Worm (Caenorhabditis elegans) whole organism, mixed stage, embryonic: Measurements from ENCODE around the gene cft-1.

Source experiments
- M03D4.4 ChIP-seq: sonication (generic microtip); optimal IDR thresholded peaks from 2 replicates; lab custom pipeline; 2017; ENCODE audit warnings: mild to moderate bottlenecking, missing genetic modification characterization, missing compliant biosample characterization
- bed-3 ChIP-seq: fragments of 200-800 bp; sonication (Bioruptor generic); optimal IDR thresholded peaks from 3 replicates; lab custom pipeline; 2018; ENCODE audit warnings: mild to moderate bottlenecking, missing genetic modification characterization, moderate library complexity, missing compliant biosample characterization
- blmp-1 ChIP-seq: fragments of 150-350 bp; optimal IDR thresholded peaks from 2 replicates; lab custom pipeline; 2014; ENCODE audit warnings: missing biosample characterization, missing genetic modification characterization
- ceh-39 ChIP-seq: fragments of 150-350 bp; optimal IDR thresholded peaks from 2 replicates; lab custom pipeline; 2014; ENCODE audit warnings: missing biosample characterization, missing genetic modification characterization
- ceh-43 ChIP-seq: fragments of 200-800 bp; sonication (Bioruptor generic); optimal IDR thresholded peaks from 2 replicates; lab custom pipeline; 2018; ENCODE audit warnings: mild to moderate bottlenecking, missing genetic modification characterization, moderate library complexity, missing compliant biosample characterization
- ceh-83 ChIP-seq: fragments of 200-800 bp; sonication (Bioruptor generic); optimal IDR thresholded peaks from 2 replicates; lab custom pipeline; 2018; ENCODE audit warnings: mild to moderate bottlenecking, missing genetic modification characterization, missing compliant biosample characterization
- ces-1 ChIP-seq: fragments of 150-350 bp; optimal IDR thresholded peaks from 2 replicates; lab custom pipeline; 2014; ENCODE audit warnings: missing biosample characterization, missing genetic modification reagents, missing genetic modification characterization
- cnd-1 ChIP-seq: fragments of 200-800 bp; sonication (Bioruptor generic); optimal IDR thresholded peaks from 2 replicates; lab custom pipeline; 2018; ENCODE audit warnings: mild to moderate bottlenecking, missing genetic modification characterization, missing compliant biosample characterization
- elt-3 ChIP-seq: fragments of 150-350 bp; optimal IDR thresholded peaks from 2 replicates; lab custom pipeline; 2014; ENCODE audit warnings: missing biosample characterization, missing genetic modification characterization
- ham-2 ChIP-seq: fragments of 200-800 bp; sonication (Bioruptor generic); optimal IDR thresholded peaks from 2 replicates; lab custom pipeline; 2018; ENCODE audit warnings: mild to moderate bottlenecking, missing genetic modification characterization, missing compliant biosample characterization
- hlh-1 ChIP-seq: fragments of 150-350 bp; optimal IDR thresholded peaks from 2 replicates; lab custom pipeline; 2014; ENCODE audit warnings: missing biosample characterization, missing genetic modification reagents, missing genetic modification characterization
- lsy-2 ChIP-seq: fragments of 150-350 bp; optimal IDR thresholded peaks from 2 replicates; lab custom pipeline; 2014; ENCODE audit warnings: missing biosample characterization, missing genetic modification characterization
- mab-5 ChIP-seq: fragments of 150-350 bp; optimal IDR thresholded peaks from 2 replicates; lab custom pipeline; 2014; ENCODE audit warnings: missing biosample characterization, missing genetic modification characterization
- mep-1 ChIP-seq: fragments of 150-350 bp; optimal IDR thresholded peaks from 2 replicates; lab custom pipeline; 2017; ENCODE audit warnings: missing biosample characterization, missing genetic modification reagents, missing genetic modification characterization, inconsistent platforms
- mls-2 ChIP-seq: sonication (generic microtip); optimal IDR thresholded peaks from 2 replicates; lab custom pipeline; 2016; ENCODE audit warnings: mild to moderate bottlenecking, missing genetic modification characterization, moderate library complexity, missing compliant biosample characterization
- nhr-12 ChIP-seq: fragments of 150-350 bp; optimal IDR thresholded peaks from 2 replicates; lab custom pipeline; 2014; ENCODE audit warnings: missing biosample characterization, missing genetic modification characterization
- nhr-2 ChIP-seq: fragments of 150-350 bp; optimal IDR thresholded peaks from 2 replicates; lab custom pipeline; 2014; ENCODE audit warnings: missing biosample characterization, missing genetic modification characterization
- nhr-237 ChIP-seq: fragments of 150-350 bp; optimal IDR thresholded peaks from 2 replicates; lab custom pipeline; 2014; ENCODE audit warnings: missing biosample characterization, missing genetic modification characterization
- nhr-28 ChIP-seq: fragments of 150-350 bp; optimal IDR thresholded peaks from 2 replicates; lab custom pipeline; 2014; ENCODE audit warnings: missing biosample characterization, missing genetic modification characterization
- nhr-76 ChIP-seq: sonication (generic microtip); optimal IDR thresholded peaks from 2 replicates; lab custom pipeline; 2017; ENCODE audit warnings: missing biosample characterization, missing genetic modification characterization
- pha-4 ChIP-seq: fragments of 150-350 bp; optimal IDR thresholded peaks from 2 replicates; lab custom pipeline; 2018; ENCODE audit warnings: missing biosample characterization, missing genetic modification reagents, missing genetic modification characterization
- sem-2 ChIP-seq: fragments of 200-800 bp; sonication (Bioruptor generic); optimal IDR thresholded peaks from 2 replicates; lab custom pipeline; 2018; ENCODE audit warnings: mild to moderate bottlenecking, missing genetic modification characterization, missing compliant biosample characterization
- snpc-4 ChIP-seq: fragments of 150-350 bp; optimal IDR thresholded peaks from 2 replicates; lab custom pipeline; 2014; ENCODE audit warnings: missing biosample characterization, missing genetic modification characterization
- sptf-1 ChIP-seq: sonication (generic microtip); optimal IDR thresholded peaks from 2 replicates; lab custom pipeline; 2017; ENCODE audit warnings: mild to moderate bottlenecking, missing genetic modification characterization, moderate library complexity, missing compliant biosample characterization
- unc-120 ChIP-seq: sonication (generic microtip); optimal IDR thresholded peaks from 2 replicates; lab custom pipeline; 2017; ENCODE audit warnings: missing genetic modification characterization, missing compliant biosample characterization; ENCODE audit not compliant: poor library complexity, severe bottlenecking
- unc-39 ChIP-seq: fragments of 150-350 bp; optimal IDR thresholded peaks from 2 replicates; lab custom pipeline; 2014; ENCODE audit warnings: missing biosample characterization, missing genetic modification characterization
- unc-62 ChIP-seq: fragments of 150-350 bp; optimal IDR thresholded peaks from 2 replicates; lab custom pipeline; 2014; ENCODE audit warnings: missing biosample characterization, missing genetic modification reagents, missing genetic modification characterization
- zip-8 ChIP-seq: fragments of 150-350 bp; optimal IDR thresholded peaks from 2 replicates; lab custom pipeline; 2014; ENCODE audit warnings: missing biosample characterization, missing genetic modification characterization

The cft-1 gene

DNA sequence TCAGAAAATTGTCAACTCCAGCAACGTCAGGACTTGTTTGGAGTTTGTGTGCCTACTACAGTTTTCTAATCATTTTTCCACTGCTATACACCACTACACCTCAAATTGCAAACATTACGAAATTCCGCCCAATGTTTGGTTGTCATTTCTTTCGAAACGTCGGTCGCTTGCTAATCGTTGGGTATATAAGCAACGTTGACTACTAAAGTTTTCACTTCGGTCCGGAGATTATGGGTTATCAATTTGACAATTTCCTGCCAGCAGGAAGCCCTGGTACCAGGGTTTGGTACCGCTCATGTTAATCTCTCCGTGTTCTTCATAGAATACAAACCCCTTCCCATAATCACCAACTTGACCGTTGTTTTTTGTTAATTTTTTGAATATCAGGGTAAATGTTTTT lies 37.4 kb downstream of the cft-1 start:
- no peak for TF ChIP-seq bed-3 (GFP tag; lab: Kevin White, UChicago)
- TF ChIP-seq unc-62 (GFP tag; lab: Kevin White, UChicago): no peak
- TF ChIP-seq snpc-4 (tag; lab: Kevin White, UChicago): no peak
- TF ChIP-seq hlh-1: no peak
- TF ChIP-seq sem-2 (GFP tag; lab: Kevin White, UChicago): no peak
- TF ChIP-seq mep-1 (tag; lab: Kevin White, UChicago): no peak
- TF ChIP-seq ceh-43 (GFP tag; lab: Kevin White, UChicago): no peak
- TF ChIP-seq ceh-39 (tag; lab: Kevin White, UChicago): no peak
- no peak for TF ChIP-seq zip-8
- no peak for TF ChIP-seq nhr-12

DNA sequence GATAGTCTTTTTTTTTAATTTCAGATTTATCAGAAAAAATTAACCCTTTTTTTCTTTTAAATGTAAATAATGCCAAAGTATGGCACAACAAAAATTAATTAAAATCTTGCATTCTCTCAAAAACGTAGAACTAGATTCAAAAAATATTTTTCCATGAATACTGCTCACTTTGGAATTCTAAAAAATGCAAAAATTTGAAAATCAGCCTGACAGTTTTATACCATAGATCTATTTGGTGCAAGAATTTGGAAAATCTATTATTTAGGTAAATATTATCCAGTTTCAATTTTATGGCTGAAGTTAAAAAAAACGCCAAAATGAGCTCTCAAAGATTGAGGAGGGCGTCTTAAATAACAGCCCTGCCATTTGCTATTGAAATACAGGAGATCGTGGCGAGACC lies 41.1 kb downstream of the cft-1 start:
- TF ChIP-seq unc-62 (GFP tag; lab: Kevin White, UChicago) (no peak), nhr-76 (tag; lab: Kevin White, UChicago) (no peak), nhr-28 (no peak), pha-4 (tag; lab: Kevin White, UChicago) (no peak), nhr-2 (tag; lab: Kevin White, UChicago) (no peak), ceh-83 (GFP tag; lab: Kevin White, UChicago) (no peak), blmp-1 (tag; lab: Kevin White, UChicago) (no peak), sptf-1 (tag; lab: Kevin White, UChicago) (no peak), nhr-237 (no peak)

ce11 chrV:5580517-5580916 lies 41.9 kb downstream of the cft-1 start:
- TF ChIP-seq elt-3 (tag; lab: Kevin White, UChicago) (peak; percentile 54), M03D4.4 (no peak), nhr-237 (peak; percentile 2), sem-2 (GFP tag; lab: Kevin White, UChicago) (no peak), ham-2 (GFP tag; lab: Kevin White, UChicago) (peak; percentile 81), mab-5 (tag; lab: Kevin White, UChicago) (no peak), nhr-76 (tag; lab: Kevin White, UChicago) (no peak), nhr-2 (tag; lab: Kevin White, UChicago) (no peak), lsy-2 (peak; percentile 55), mls-2 (tag; lab: Kevin White, UChicago) (peak; percentile 69), mep-1 (tag; lab: Kevin White, UChicago) (peak; percentile 48), ces-1 (peak; percentile 63), unc-62 (GFP tag; lab: Kevin White, UChicago) (peak; percentile 32), pha-4 (tag; lab: Kevin White, UChicago) (peak; percentile 70), cnd-1 (tag; lab: Kevin White, UChicago) (no peak), unc-120 (tag; lab: Kevin White, UChicago) (peak; percentile 56), snpc-4 (tag; lab: Kevin White, UChicago) (no peak)

- TF ChIP-seq nhr-76 (tag; lab: Kevin White, UChicago) (no peak), unc-120 (tag; lab: Kevin White, UChicago) (no peak), ceh-43 (GFP tag; lab: Kevin White, UChicago) (no peak), nhr-12 (no peak), cnd-1 (tag; lab: Kevin White, UChicago) (no peak)
- TF ChIP-seq, all 35 proteins: peak for 0
These were observed 42.7 kb downstream of the cft-1 start, which contains the start of gene klc-2 for ce11 chrV:5581312-5581711. Gene klc-2 (minus strand): TSS chrV:5581412.

DNA sequence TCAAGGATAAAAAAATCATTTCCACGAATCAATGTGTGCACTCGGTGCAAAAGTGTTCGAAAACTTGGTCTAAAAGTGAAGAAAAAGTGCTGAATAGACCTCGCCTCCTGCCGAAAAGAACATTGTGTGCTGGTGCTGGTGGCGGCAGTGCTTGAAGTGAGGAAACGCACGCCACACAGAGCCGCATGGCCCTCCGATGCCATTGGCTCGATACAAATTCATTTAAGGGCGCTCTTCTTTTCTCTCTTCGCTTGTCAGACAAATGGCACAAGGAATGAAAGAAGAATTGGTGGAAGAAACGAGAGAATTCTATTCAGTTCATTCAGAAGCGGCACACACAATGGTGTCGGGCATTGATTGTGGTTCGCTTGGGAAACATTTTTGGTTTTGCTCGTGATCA lies 43.7 kb downstream of the cft-1 start:
- TF ChIP-seq elt-3 (tag; lab: Kevin White, UChicago) (no peak), ces-1 (peak; percentile 93)
- TF ChIP-seq, all 35 proteins: peak for 1

DNA sequence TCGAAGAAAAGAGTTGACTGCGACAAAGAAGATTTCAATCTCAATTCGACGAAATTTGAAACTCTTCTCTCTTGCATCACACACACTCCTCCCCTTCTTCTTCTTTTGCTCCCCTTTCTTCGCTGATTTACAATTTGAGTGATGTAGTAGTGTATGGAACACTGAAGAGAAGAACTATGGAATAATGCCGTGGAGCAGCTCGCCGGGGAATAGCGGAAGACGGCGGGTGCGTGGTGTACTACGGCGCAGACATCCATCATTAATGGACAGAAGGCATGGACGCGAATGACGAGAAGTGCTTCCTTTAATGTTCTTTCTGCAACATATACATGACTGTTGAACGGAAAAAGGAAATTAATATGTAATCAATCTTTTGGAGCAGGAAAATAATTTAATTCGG lies 44.3 kb downstream of the cft-1 start:
- TF ChIP-seq bed-3 (GFP tag; lab: Kevin White, UChicago) (no peak), mab-5 (tag; lab: Kevin White, UChicago) (no peak), elt-3 (tag; lab: Kevin White, UChicago) (no peak), ceh-39 (tag; lab: Kevin White, UChicago) (no peak), ceh-43 (GFP tag; lab: Kevin White, UChicago) (no peak), lsy-2 (no peak), nhr-237 (no peak), unc-39 (tag; lab: Kevin White, UChicago) (no peak), ceh-83 (GFP tag; lab: Kevin White, UChicago) (no peak)
